Fruit fly (Drosophila melanogaster) whole organism, wandering third instar larva: ENCODE data around the gene cact.

Source experiments
- Abd-B ChIP-seq: fragments of >200 bp; optimal IDR thresholded peaks from 2 replicates; lab custom pipeline; 2017; ENCODE audit warnings: missing biosample characterization, missing genetic modification characterization
- CG32264 ChIP-seq: fragments of 200-800 bp; sonication (Bioruptor generic); optimal IDR thresholded peaks from 2 replicates; lab custom pipeline; 2016; ENCODE audit warnings: missing biosample characterization, missing genetic modification characterization
- CG9705 ChIP-seq: fragments of 200-800 bp; sonication (Bioruptor generic); optimal IDR thresholded peaks from 2 replicates; lab custom pipeline; 2018; ENCODE audit warnings: missing biosample characterization, mild to moderate bottlenecking, missing genetic modification characterization
- CrebA ChIP-seq: fragments of 200-800 bp; sonication (Bioruptor generic); optimal IDR thresholded peaks from 2 replicates; lab custom pipeline; 2016; ENCODE audit warnings: missing biosample characterization, mild to moderate bottlenecking, missing genetic modification characterization, borderline replicate concordance
- Dfd ChIP-seq: fragments of >200 bp; optimal IDR thresholded peaks from 2 replicates; lab custom pipeline; 2017; ENCODE audit warnings: missing biosample characterization, missing genetic modification characterization
- Dif ChIP-seq: fragments of 200-275, 200-300 bp; sonication (Bioruptor generic); optimal IDR thresholded peaks from 2 replicates; lab custom pipeline; 2018; ENCODE audit warnings: missing biosample characterization, missing genetic modification characterization; ENCODE audit not compliant: partially characterized antibody
- GATAd ChIP-seq: sonication (Bioruptor generic); optimal IDR thresholded peaks from 2 replicates; lab custom pipeline; 2016; ENCODE audit warnings: missing biosample characterization, missing genetic modification characterization
- HLH106 ChIP-seq: fragments of 200-800 bp; optimal IDR thresholded peaks from 3 replicates; lab custom pipeline; 2019; ENCODE audit warnings: missing biosample characterization, mild to moderate bottlenecking, missing genetic modification characterization, moderate library complexity
- Hnf4 ChIP-seq: fragments of 200-800 bp; sonication (Bioruptor generic); optimal IDR thresholded peaks from 2 replicates; lab custom pipeline; 2016; ENCODE audit warnings: missing biosample characterization, mild to moderate bottlenecking, missing genetic modification characterization
- Hr78 ChIP-seq: fragments of >200 bp; optimal IDR thresholded peaks from 2 replicates; lab custom pipeline; 2017; ENCODE audit warnings: missing biosample characterization, missing genetic modification characterization
- Hr83 ChIP-seq: fragments of 200-300 bp; sonication (Bioruptor generic); optimal IDR thresholded peaks from 2 replicates; lab custom pipeline; 2016; ENCODE audit warnings: missing biosample characterization, mild to moderate bottlenecking, missing genetic modification characterization, moderate library complexity; ENCODE audit not compliant: poor library complexity, severe bottlenecking
- Jra ChIP-seq: sonication (Bioruptor generic); optimal IDR thresholded peaks from 2 replicates; lab custom pipeline; 2016; ENCODE audit warnings: missing biosample characterization, missing genetic modification characterization
- Mio ChIP-seq: sonication (Bioruptor generic); optimal IDR thresholded peaks from 2 replicates; lab custom pipeline; 2016; ENCODE audit warnings: missing biosample characterization, missing genetic modification characterization
- Myc ChIP-seq: fragments of >200 bp; optimal IDR thresholded peaks from 2 replicates; lab custom pipeline; 2017
- N ChIP-seq: fragments of >200 bp; optimal IDR thresholded peaks from 2 replicates; lab custom pipeline; 2018; ENCODE audit warnings: missing biosample characterization, missing external identifiers, missing genetic modification characterization
- OdsH ChIP-seq: fragments of 200-800 bp; sonication (Bioruptor generic); optimal IDR thresholded peaks from 2 replicates; lab custom pipeline; 2016; ENCODE audit warnings: missing biosample characterization, mild to moderate bottlenecking, missing genetic modification characterization
- Rel ChIP-seq, 2 experiments: fragments of 200-800 bp; sonication (Bioruptor generic) in 1 of 2; optimal IDR thresholded peaks; 2 replicates in 1 of 2; 3 replicates in 1 of 2; lab custom pipeline; 2016 to 2019; ENCODE audit warnings: mild to moderate bottlenecking in 2 of 2, missing biosample characterization in 2 of 2, missing genetic modification characterization in 2 of 2, moderate library complexity in 1 of 2
- Sp1 ChIP-seq: fragments of 200-800 bp; sonication (Bioruptor generic); optimal IDR thresholded peaks from 3 replicates; lab custom pipeline; 2019; ENCODE audit warnings: missing biosample characterization, mild to moderate bottlenecking, missing genetic modification characterization, moderate library complexity
- Vsx2 ChIP-seq: fragments of 200-300, 225-300 bp; sonication (Bioruptor generic); optimal IDR thresholded peaks from 2 replicates; lab custom pipeline; 2018; ENCODE audit warnings: missing biosample characterization, missing genetic modification characterization; ENCODE audit not compliant: partially characterized antibody
- br ChIP-seq: fragments of 200-800 bp; sonication (Bioruptor generic); optimal IDR thresholded peaks from 2 replicates; lab custom pipeline; 2016; ENCODE audit warnings: missing biosample characterization, missing genetic modification characterization
- brk ChIP-seq: fragments of 200-800 bp; sonication (Bioruptor generic); optimal IDR thresholded peaks from 2 replicates; lab custom pipeline; 2016; ENCODE audit warnings: missing biosample characterization, mild to moderate bottlenecking, missing genetic modification characterization
- dl ChIP-seq, 2 experiments: fragments of 175-275, 200-275 bp in 1 of 2; fragments of 200-275 bp in 1 of 2; sonication (Bioruptor generic); optimal IDR thresholded peaks; lab custom pipeline; 2018; ENCODE audit warnings: mild to moderate bottlenecking in 2 of 2, missing biosample characterization in 2 of 2, missing genetic modification characterization in 2 of 2, moderate library complexity in 2 of 2; ENCODE audit not compliant: partially characterized antibody in 2 of 2, insufficient read depth in 1 of 2
- dmrt93B ChIP-seq: fragments of 200-800 bp; sonication (Bioruptor generic); optimal IDR thresholded peaks from 2 replicates; lab custom pipeline; 2018; ENCODE audit warnings: missing biosample characterization, mild to moderate bottlenecking, missing genetic modification characterization
- dsf ChIP-seq: sonication (Bioruptor generic); optimal IDR thresholded peaks from 2 replicates; lab custom pipeline; 2016; ENCODE audit warnings: missing biosample characterization, missing genetic modification characterization, borderline replicate concordance
- ey ChIP-seq: fragments of 200-800 bp; sonication (Bioruptor generic); optimal IDR thresholded peaks from 2 replicates; lab custom pipeline; 2016; ENCODE audit warnings: missing biosample characterization, missing genetic modification characterization
- foxo ChIP-seq, 2 experiments: fragments of 200-800 bp; sonication (Bioruptor generic); optimal IDR thresholded peaks; 2 replicates in 1 of 2; 3 replicates in 1 of 2; lab custom pipeline; 2016 to 2017; ENCODE audit warnings: missing biosample characterization in 2 of 2, missing genetic modification characterization in 2 of 2
- fru ChIP-seq: fragments of 200-800 bp; sonication (Bioruptor generic); optimal IDR thresholded peaks from 3 replicates; lab custom pipeline; 2016; ENCODE audit warnings: missing biosample characterization, mild to moderate bottlenecking, missing genetic modification characterization
- h ChIP-seq: fragments of 200-800 bp; sonication (Bioruptor generic); optimal IDR thresholded peaks from 3 replicates; lab custom pipeline; 2016; ENCODE audit warnings: missing biosample characterization, mild to moderate bottlenecking, missing genetic modification characterization
- jim ChIP-seq: fragments of 175-275, 200-325 bp; sonication (Bioruptor generic); optimal IDR thresholded peaks from 2 replicates; lab custom pipeline; 2016; ENCODE audit warnings: missing biosample characterization, mild to moderate bottlenecking, missing genetic modification characterization
- lola ChIP-seq: fragments of >200 bp; optimal IDR thresholded peaks from 2 replicates; lab custom pipeline; 2017; ENCODE audit warnings: missing biosample characterization, missing genetic modification characterization
- pan ChIP-seq: fragments of >200 bp; optimal IDR thresholded peaks from 2 replicates; lab custom pipeline; 2017
- psq ChIP-seq: fragments of 200-800 bp; sonication (Bioruptor generic); optimal IDR thresholded peaks from 3 replicates; lab custom pipeline; 2017; ENCODE audit warnings: missing biosample characterization, mild to moderate bottlenecking, missing genetic modification characterization, moderate library complexity
- rgr ChIP-seq: fragments of 200-800 bp; sonication (Bioruptor generic); optimal IDR thresholded peaks from 3 replicates; lab custom pipeline; 2016; ENCODE audit warnings: missing biosample characterization, mild to moderate bottlenecking, missing genetic modification characterization
- sage ChIP-seq: fragments of 200-800 bp; sonication (Bioruptor generic); optimal IDR thresholded peaks from 2 replicates; lab custom pipeline; 2016; ENCODE audit warnings: missing biosample characterization, mild to moderate bottlenecking, missing genetic modification characterization
- sv ChIP-seq: fragments of 200-800 bp; sonication (Bioruptor generic); optimal IDR thresholded peaks from 3 replicates; lab custom pipeline; 2016; ENCODE audit warnings: missing biosample characterization, missing genetic modification characterization
- tai ChIP-seq: sonication (Bioruptor generic); optimal IDR thresholded peaks from 2 replicates; lab custom pipeline; 2016; ENCODE audit warnings: missing biosample characterization, missing genetic modification characterization
- usp ChIP-seq: fragments of >200 bp; optimal IDR thresholded peaks from 2 replicates; lab custom pipeline; 2017; ENCODE audit warnings: missing biosample characterization, missing genetic modification characterization
- woc ChIP-seq: sonication (Bioruptor generic); optimal IDR thresholded peaks from 2 replicates; lab custom pipeline; 2016; ENCODE audit warnings: missing biosample characterization, mild to moderate bottlenecking, missing genetic modification characterization

Gene cact

dm6 chr2L:16351805-16352584 is 26.0 kb upstream of the cact start:
- TF ChIP-seq pan (no peak), Hr83 (GFP tag; lab: Kevin White, UChicago) (no peak), sage (no peak), Dfd (GFP tag; lab: Kevin White, UChicago) (peak; percentile 23), jim (GFP tag; lab: Kevin White, UChicago) (no peak), Hr78 (GFP tag; lab: Kevin White, UChicago) (no peak), CrebA (GFP tag; lab: Kevin White, UChicago) (no peak), usp (GFP tag; lab: Kevin White, UChicago) (no peak), Sp1 (GFP tag; lab: Kevin White, UChicago) (no peak)

- TF ChIP-seq GATAd (GFP tag; lab: Kevin White, UChicago), result peak; percentile 92
- TF ChIP-seq OdsH, result peak; percentile 99
- TF ChIP-seq woc (GFP tag; lab: Kevin White, UChicago), result peak; percentile 99
- TF ChIP-seq CrebA (GFP tag; lab: Kevin White, UChicago), result peak; percentile 96
- no peak for TF ChIP-seq Dif (GFP tag; lab: Kevin White, UChicago)
- peak; percentile 90 for TF ChIP-seq dsf (GFP tag; lab: Kevin White, UChicago)
- TF ChIP-seq jim (GFP tag; lab: Kevin White, UChicago), result peak; percentile 44
- TF ChIP-seq CG9705, result peak; percentile 98
- peak; percentile 96 for TF ChIP-seq tai (GFP tag; lab: Kevin White, UChicago)
- peak; percentile 99 for TF ChIP-seq HLH106 (tag; lab: Kevin White, UChicago)
- TF ChIP-seq dmrt93B, result peak; percentile 98
- peak; percentile 99 for TF ChIP-seq rgr
- peak; percentile 98 for TF ChIP-seq brk (GFP tag; lab: Kevin White, UChicago)
- TF ChIP-seq N (GFP tag; lab: Kevin White, UChicago), result no peak
- peak; percentile 99 for TF ChIP-seq fru
- peak; percentile 47 for TF ChIP-seq Hr83 (GFP tag; lab: Kevin White, UChicago)
- TF ChIP-seq Hr78 (GFP tag; lab: Kevin White, UChicago), result no peak
- no peak for TF ChIP-seq dl (GFP tag; optimal IDR thresholded peaks at IDR 0.05; lab: Kevin White, UChicago; ENCODE audit: insufficient read depth in 1 of 2, partially characterized antibody in 2 of 2)
- peak; percentile 98 for TF ChIP-seq sage
- TF ChIP-seq usp (GFP tag; lab: Kevin White, UChicago), result no peak
- TF ChIP-seq Sp1 (GFP tag; lab: Kevin White, UChicago), result peak; percentile 100
- peak; percentile 99 for TF ChIP-seq ey (GFP tag; lab: Kevin White, UChicago)
- peak; percentile 95 for TF ChIP-seq CG32264 (GFP tag; lab: Kevin White, UChicago)
- peak; percentile 99 for TF ChIP-seq sv (GFP tag; lab: Kevin White, UChicago)
- TF ChIP-seq foxo (GFP tag; optimal IDR thresholded peaks at IDR 0.05; lab: Kevin White, UChicago), result peak; percentile 93 to 99
- no peak for TF ChIP-seq pan
- TF ChIP-seq Abd-B (GFP tag; lab: Kevin White, UChicago), result no peak
- peak; percentile 89 for TF ChIP-seq Mio (GFP tag; lab: Kevin White, UChicago)
- no peak for TF ChIP-seq Vsx2 (GFP tag; lab: Kevin White, UChicago)
- no peak for TF ChIP-seq Myc (lab: Kevin White, UChicago)
- peak; percentile 98 for TF ChIP-seq Jra
- TF ChIP-seq br (GFP tag; lab: Kevin White, UChicago), result peak; percentile 99
- peak; percentile 91 for TF ChIP-seq Dfd (GFP tag; lab: Kevin White, UChicago)
- TF ChIP-seq Hnf4 (GFP tag; lab: Kevin White, UChicago), result peak; percentile 98
- TF ChIP-seq psq (GFP tag; lab: Kevin White, UChicago), result peak; percentile 100
- TF ChIP-seq lola (GFP tag; lab: Kevin White, UChicago), result no peak
- TF ChIP-seq h (GFP tag; lab: Kevin White, UChicago), result peak; percentile 99
- TF ChIP-seq Rel (GFP tag; optimal IDR thresholded peaks at IDR 0.05; lab: Kevin White, UChicago), result peak; percentile 95
- peak; percentile 93 for TF ChIP-seq Rel (tag; optimal IDR thresholded peaks at IDR 0.05; lab: Kevin White, UChicago)
Observed at dm6 chr2L:16350742-16351568, 24.9 kb upstream of the cact start.
